Fruit fly (Drosophila melanogaster) whole organism: ENCODE measurements around the gene CG7912.

Experiments used
- CG8478 ChIP-seq: fragments of >200 bp; optimal IDR thresholded peaks from 2 replicates; lab custom pipeline; 2018; ENCODE audit warnings: inconsistent platforms
- EcR ChIP-seq, 2 experiments: fragments of >200 bp; optimal IDR thresholded peaks; 2 replicates each; lab custom pipeline; 2017; ENCODE audit warnings: missing biosample characterization in 2 of 2, missing genetic modification characterization in 2 of 2, missing genetic modification reagents in 2 of 2
- psq ChIP-seq: fragments of >200 bp; optimal IDR thresholded peaks from 2 replicates; lab custom pipeline; 2017
- usp ChIP-seq: fragments of >200 bp; optimal IDR thresholded peaks from 2 replicates; lab custom pipeline; 2017; ENCODE audit warnings: missing biosample characterization, missing genetic modification characterization, mixed read lengths

DNA sequence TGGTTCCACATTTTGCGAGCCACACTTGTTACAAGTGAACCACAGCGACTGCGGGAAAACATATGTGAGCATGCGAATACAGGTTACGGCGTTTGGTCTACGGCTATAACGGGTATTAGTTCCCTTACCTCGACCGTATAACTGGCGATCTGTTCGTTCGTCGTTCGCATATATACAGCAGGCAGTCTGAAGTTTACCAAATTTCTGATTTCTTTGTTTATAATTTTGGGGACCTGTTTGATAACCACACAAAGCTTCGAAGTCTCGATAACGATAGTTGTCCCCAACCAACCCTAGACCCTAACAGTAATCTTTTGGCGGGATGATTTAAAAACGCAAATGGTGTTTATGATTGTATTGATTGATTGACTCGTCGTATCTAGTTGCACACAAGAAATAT lies 15.9 kb downstream of the CG7912 start, which contains the start of gene Acph-1:
- TF ChIP-seq psq (no peak), CG8478 (no peak), usp (GFP tag; lab: Kevin White, UChicago) (no peak), EcR (GFP tag; optimal IDR thresholded peaks at IDR 0.05; lab: Kevin White, UChicago) (no peak)
